Worm (Caenorhabditis elegans): ENCODE data around the gene cyl-1.

DNA sequence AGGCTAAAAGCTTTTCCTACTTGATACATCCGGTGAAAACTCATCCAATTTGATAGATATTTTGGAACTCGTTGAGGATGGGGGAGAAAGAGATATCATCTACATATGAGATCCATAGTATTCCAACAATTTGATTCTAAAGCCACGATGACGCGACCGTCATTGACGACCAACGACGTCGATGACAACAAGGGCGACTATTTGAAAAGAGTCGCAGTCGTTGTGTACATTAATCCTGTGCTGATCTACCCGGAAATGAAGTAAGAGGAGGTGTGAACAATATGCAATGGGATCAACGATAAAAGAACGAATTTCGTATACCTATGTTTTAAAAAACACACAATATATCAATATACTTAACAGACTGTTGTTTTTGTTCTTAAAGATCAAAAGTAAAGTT lies 34.6 kb upstream of the cyl-1 start:
- TF ChIP-seq mep-1 (tag; optimal IDR thresholded peaks at IDR 0.05) (no peak), pha-4 (GFP tag; IDR thresholded peaks at IDR 0.05) (no peak), pha-4 (tag; optimal IDR thresholded peaks at IDR 0.05) (no peak), ZK546.5 (tag; optimal IDR thresholded peaks at IDR 0.05) (no peak), snpc-4 (tag; optimal IDR thresholded peaks at IDR 0.05) (no peak), dmd-9 (GFP tag; IDR thresholded peaks at IDR 0.05) (no peak), nhr-111 (GFP tag; optimal IDR thresholded peaks at IDR 0.05) (no peak), nhr-25 (tag; optimal IDR thresholded peaks at IDR 0.05; ENCODE audit: borderline replicate concordance, insufficient read depth) (no peak), ceh-32 (tag; optimal IDR thresholded peaks at IDR 0.05; ENCODE audit: poor library complexity) (no peak)

Measured in whole organism, L4 larva.